Worm (Caenorhabditis elegans): ENCODE results near the gene pccb-1.

Gene pccb-1

ce11 chrX:3099832-3100231 lies 10.5 kb downstream of the pccb-1 start, which contains the start of gene sec-3 (continued):
- TF ChIP-seq mep-1 (tag; optimal IDR thresholded peaks at IDR 0.05) (peak; percentile 90), elt-3 (tag; optimal IDR thresholded peaks at IDR 0.05) (peak; percentile 10), unc-39 (tag; optimal IDR thresholded peaks at IDR 0.05) (no peak), sptf-1 (tag; optimal IDR thresholded peaks at IDR 0.05) (peak; percentile 82), blmp-1 (tag; optimal IDR thresholded peaks at IDR 0.05) (no peak)

- TF ChIP-seq bed-3 (GFP tag; optimal IDR thresholded peaks at IDR 0.05), result no peak
- no peak for TF ChIP-seq mep-1 (tag; optimal IDR thresholded peaks at IDR 0.05)
- no peak for TF ChIP-seq unc-62 (GFP tag; optimal IDR thresholded peaks at IDR 0.05)
- no peak for TF ChIP-seq ceh-39 (tag; optimal IDR thresholded peaks at IDR 0.05)
- TF ChIP-seq elt-1 (tag; optimal IDR thresholded peaks at IDR 0.05; ENCODE audit: borderline replicate concordance, insufficient read depth), result no peak
- TF ChIP-seq ceh-43 (GFP tag; optimal IDR thresholded peaks at IDR 0.05), result no peak
- TF ChIP-seq unc-120 (tag; optimal IDR thresholded peaks at IDR 0.05; ENCODE audit: poor library complexity, severe bottlenecking), result no peak
- no peak for TF ChIP-seq sem-2 (GFP tag; optimal IDR thresholded peaks at IDR 0.05)
- no peak for TF ChIP-seq nhr-237 (tag; optimal IDR thresholded peaks at IDR 0.05)
- no peak for TF ChIP-seq M03D4.4 (tag; optimal IDR thresholded peaks at IDR 0.05)
- no peak for TF ChIP-seq unc-39 (tag; optimal IDR thresholded peaks at IDR 0.05)
- no peak for TF ChIP-seq mab-5 (tag; optimal IDR thresholded peaks at IDR 0.05)
- TF ChIP-seq nhr-76 (tag; optimal IDR thresholded peaks at IDR 0.05), result no peak
- TF ChIP-seq ceh-83 (GFP tag; optimal IDR thresholded peaks at IDR 0.05), result no peak
- TF ChIP-seq tbx-8 (GFP tag; optimal IDR thresholded peaks at IDR 0.05), result no peak
Measured at ce11 chrX:3101562-3101961, 12.2 kb downstream of the pccb-1 start.

ce11 chrX:3102165-3102564 lies 12.8 kb downstream of the pccb-1 start, which contains the start of gene ztf-13:
Gene ztf-13 (minus strand): TSS chrX:3102175.
- TF ChIP-seq ceh-39 (tag; optimal IDR thresholded peaks at IDR 0.05) (no peak), nhr-12 (tag; optimal IDR thresholded peaks at IDR 0.05) (no peak), unc-120 (tag; optimal IDR thresholded peaks at IDR 0.05; ENCODE audit: poor library complexity, severe bottlenecking) (no peak), blmp-1 (tag; optimal IDR thresholded peaks at IDR 0.05) (no peak), ztf-11 (tag; optimal IDR thresholded peaks at IDR 0.05) (no peak), nhr-76 (tag; optimal IDR thresholded peaks at IDR 0.05) (no peak)

ce11 chrX:3102817-3103216 lies 13.5 kb downstream of the pccb-1 start:
- TF ChIP-seq tbx-8 (GFP tag; optimal IDR thresholded peaks at IDR 0.05) (no peak), ceh-39 (tag; optimal IDR thresholded peaks at IDR 0.05) (peak; percentile 18), cnd-1 (tag; optimal IDR thresholded peaks at IDR 0.05) (peak; percentile 57), mls-2 (tag; optimal IDR thresholded peaks at IDR 0.05) (peak; percentile 79), ham-2 (GFP tag; optimal IDR thresholded peaks at IDR 0.05) (peak; percentile 25), nhr-237 (tag; optimal IDR thresholded peaks at IDR 0.05) (no peak), sptf-1 (tag; optimal IDR thresholded peaks at IDR 0.05) (peak; percentile 62), M03D4.4 (tag; optimal IDR thresholded peaks at IDR 0.05) (peak; percentile 54), ceh-43 (GFP tag; optimal IDR thresholded peaks at IDR 0.05) (no peak), pha-4 (tag; optimal IDR thresholded peaks at IDR 0.05) (peak; percentile 32), ceh-83 (GFP tag; optimal IDR thresholded peaks at IDR 0.05) (peak; percentile 13), blmp-1 (tag; optimal IDR thresholded peaks at IDR 0.05) (no peak), lin-32 (GFP tag; optimal IDR thresholded peaks at IDR 0.05) (peak; percentile 21)

- TF ChIP-seq unc-120 (tag; optimal IDR thresholded peaks at IDR 0.05; ENCODE audit: poor library complexity, severe bottlenecking) (no peak), ceh-39 (tag; optimal IDR thresholded peaks at IDR 0.05) (peak; percentile 16), nhr-2 (tag; optimal IDR thresholded peaks at IDR 0.05) (peak; percentile 24), nhr-12 (tag; optimal IDR thresholded peaks at IDR 0.05) (no peak), lin-13 (tag; optimal IDR thresholded peaks at IDR 0.05) (peak; percentile 77), tbx-8 (GFP tag; optimal IDR thresholded peaks at IDR 0.05) (no peak), elt-1 (tag; optimal IDR thresholded peaks at IDR 0.05; ENCODE audit: borderline replicate concordance, insufficient read depth) (peak; percentile 16), nhr-237 (tag; optimal IDR thresholded peaks at IDR 0.05) (no peak), drap-1 (GFP tag; optimal IDR thresholded peaks at IDR 0.05) (no peak), ces-1 (GFP tag; optimal IDR thresholded peaks at IDR 0.05) (peak; percentile 52), ham-2 (GFP tag; optimal IDR thresholded peaks at IDR 0.05) (no peak), lsy-2 (tag; optimal IDR thresholded peaks at IDR 0.05) (peak; percentile 66), mep-1 (tag; optimal IDR thresholded peaks at IDR 0.05) (peak; percentile 85), pha-4 (tag; optimal IDR thresholded peaks at IDR 0.05) (peak; percentile 13), mab-5 (tag; optimal IDR thresholded peaks at IDR 0.05) (peak; percentile 20), flh-1 (GFP tag; optimal IDR thresholded peaks at IDR 0.05) (no peak), sptf-1 (tag; optimal IDR thresholded peaks at IDR 0.05) (no peak), cnd-1 (tag; optimal IDR thresholded peaks at IDR 0.05) (no peak), M03D4.4 (tag; optimal IDR thresholded peaks at IDR 0.05) (no peak)
Measured at ce11 chrX:3106137-3106536, 16.8 kb downstream of the pccb-1 start, which contains the start of gene K10B3.5. Gene K10B3.5 (minus strand): TSS chrX:3106479.

Data from whole organism, mixed stage, embryonic.